Fruit fly (Drosophila melanogaster) whole organism, prepupa: ENCODE measurements around the gene CG3168.

Experiments
- Blimp-1 ChIP-seq: fragments of 200-800 bp; sonication (Bioruptor generic); optimal IDR thresholded peaks from 3 replicates; lab custom pipeline; 2017; ENCODE audit warnings: missing biosample characterization, missing genetic modification characterization, mild to moderate bottlenecking, moderate library complexity, missing genetic modification reagents
- CG10669 ChIP-seq: fragments of 200-800 bp; sonication (Bioruptor generic); optimal IDR thresholded peaks from 3 replicates; lab custom pipeline; 2018; ENCODE audit warnings: missing biosample characterization, mild to moderate bottlenecking, missing genetic modification characterization, moderate library complexity
- CG11294 ChIP-seq: fragments of 200-800 bp; sonication (Bioruptor generic); IDR thresholded peaks from 2 replicates; pipeline ENCODE4 v1.3.6; 2022; ENCODE audit warnings: missing biosample characterization, missing genetic modification characterization
- CG11902 ChIP-seq: fragments of 200-800 bp; sonication (Bioruptor generic); optimal IDR thresholded peaks from 3 replicates; lab custom pipeline; 2016; ENCODE audit warnings: missing biosample characterization, missing genetic modification characterization
- CG16779 ChIP-seq: fragments of 200-800 bp; sonication (Bioruptor generic); optimal IDR thresholded peaks from 3 replicates; lab custom pipeline; 2017; ENCODE audit warnings: missing biosample characterization, mild to moderate bottlenecking, missing genetic modification characterization
- CG3032 ChIP-seq: fragments of 200-800 bp; optimal IDR thresholded peaks from 2 replicates; lab custom pipeline; 2019; ENCODE audit warnings: missing biosample characterization, mild to moderate bottlenecking, missing genetic modification characterization, moderate library complexity
- CG31627 ChIP-seq: fragments of 200-800 bp; sonication (Bioruptor generic); optimal IDR thresholded peaks from 3 replicates; lab custom pipeline; 2016; ENCODE audit warnings: missing biosample characterization, missing genetic modification characterization
- CG32006 ChIP-seq: fragments of 200-800 bp; sonication (Bioruptor generic); optimal IDR thresholded peaks from 3 replicates; lab custom pipeline; 2017; ENCODE audit warnings: missing biosample characterization, mild to moderate bottlenecking, missing genetic modification characterization
- CG4318 ChIP-seq: fragments of 200-800 bp; sonication (Bioruptor generic); optimal IDR thresholded peaks from 3 replicates; lab custom pipeline; 2017; ENCODE audit warnings: missing biosample characterization, mild to moderate bottlenecking, missing genetic modification characterization
- CG6163 ChIP-seq: fragments of 200-800 bp; sonication (Bioruptor generic); IDR thresholded peaks from 3 replicates; pipeline ENCODE4 v1.3.6; 2022; ENCODE audit warnings: missing biosample characterization, missing genetic modification characterization
- CG6276 ChIP-seq: fragments of 200-800 bp; sonication (Bioruptor generic); optimal IDR thresholded peaks from 2 replicates; lab custom pipeline; 2017; ENCODE audit warnings: missing biosample characterization, mild to moderate bottlenecking, missing genetic modification characterization
- CG6792 ChIP-seq: fragments of 200-800 bp; sonication (Bioruptor generic); optimal IDR thresholded peaks from 3 replicates; lab custom pipeline; 2016; ENCODE audit warnings: missing biosample characterization, missing genetic modification characterization
- CG6808 ChIP-seq: fragments of 200-800 bp; sonication (Bioruptor generic); optimal IDR thresholded peaks from 3 replicates; lab custom pipeline; 2017; ENCODE audit warnings: missing biosample characterization, missing genetic modification characterization, mild to moderate bottlenecking, moderate library complexity, missing genetic modification reagents
- CG6854 ChIP-seq: fragments of 200-800 bp; sonication (Bioruptor generic); optimal IDR thresholded peaks from 2 replicates; lab custom pipeline; 2017; ENCODE audit warnings: missing biosample characterization, mild to moderate bottlenecking, missing genetic modification characterization
- CG8119 ChIP-seq: fragments of 200-800 bp; sonication (Bioruptor generic); IDR thresholded peaks from 3 replicates; pipeline ENCODE4 v1.3.6; 2022; ENCODE audit warnings: missing biosample characterization, missing genetic modification characterization
- CG8632 ChIP-seq: fragments of 200-800 bp; sonication (Bioruptor generic); optimal IDR thresholded peaks from 3 replicates; lab custom pipeline; 2016; ENCODE audit warnings: missing biosample characterization, missing genetic modification characterization
- CG9139 ChIP-seq: fragments of 200-800 bp; sonication (Bioruptor generic); optimal IDR thresholded peaks from 3 replicates; lab custom pipeline; 2017; ENCODE audit warnings: missing biosample characterization, mild to moderate bottlenecking, missing genetic modification characterization
- Eip75B ChIP-seq: fragments of 200-800 bp; sonication (Bioruptor generic); optimal IDR thresholded peaks from 3 replicates; lab custom pipeline; 2016; ENCODE audit warnings: missing biosample characterization, missing genetic modification characterization
- Eip78C ChIP-seq: fragments of 200-800 bp; sonication (Bioruptor generic); peaks from one replicate; lab custom pipeline; 2016; ENCODE audit warnings: missing biosample characterization, missing genetic modification characterization
- Eip93F ChIP-seq: fragments of 200-800 bp; sonication (Bioruptor generic); optimal IDR thresholded peaks from 2 replicates; lab custom pipeline; 2016; ENCODE audit warnings: missing biosample characterization, mild to moderate bottlenecking, missing genetic modification characterization
- Ets21C ChIP-seq: fragments of 200-800 bp; sonication (Bioruptor generic); optimal IDR thresholded peaks from 3 replicates; lab custom pipeline; 2016; ENCODE audit warnings: missing biosample characterization, missing genetic modification characterization
- Ets96B ChIP-seq: fragments of 200-800 bp; optimal IDR thresholded peaks from 2 replicates; lab custom pipeline; 2019; ENCODE audit warnings: missing biosample characterization, mild to moderate bottlenecking, missing genetic modification characterization, moderate library complexity
- Gug ChIP-seq: fragments of 200-800 bp; sonication (Bioruptor generic); IDR thresholded peaks from 2 replicates; pipeline ENCODE4 v1.3.6; 2022; ENCODE audit warnings: missing biosample characterization, missing genetic modification characterization
- Hr38 ChIP-seq: sonication (Bioruptor generic); optimal IDR thresholded peaks from 2 replicates; lab custom pipeline; 2016; ENCODE audit warnings: missing biosample characterization, missing genetic modification characterization
- Hr39 ChIP-seq: fragments of 200-800 bp; sonication (Bioruptor generic); optimal IDR thresholded peaks from 2 replicates; lab custom pipeline; 2016; ENCODE audit warnings: missing biosample characterization, missing genetic modification characterization
- Hr4 ChIP-seq: fragments of 200-800 bp; sonication (Bioruptor generic); optimal IDR thresholded peaks from 3 replicates; lab custom pipeline; 2016; ENCODE audit warnings: missing biosample characterization, missing genetic modification characterization
- Lpt ChIP-seq: fragments of 200-800 bp; sonication (Bioruptor generic); optimal IDR thresholded peaks from 3 replicates; lab custom pipeline; 2016; ENCODE audit warnings: missing biosample characterization, missing genetic modification characterization
- Met ChIP-seq: fragments of 200-800 bp; sonication (Bioruptor generic); optimal IDR thresholded peaks from 3 replicates; lab custom pipeline; 2016; ENCODE audit warnings: missing biosample characterization, missing genetic modification characterization
- OdsH ChIP-seq: fragments of 200-800 bp; sonication (Bioruptor generic); optimal IDR thresholded peaks from 3 replicates; lab custom pipeline; 2016; ENCODE audit warnings: missing biosample characterization, missing genetic modification characterization
- Smox ChIP-seq: fragments of 200-800 bp; sonication (Bioruptor generic); optimal IDR thresholded peaks from 3 replicates; lab custom pipeline; 2016; ENCODE audit warnings: missing biosample characterization, missing genetic modification characterization
- Sox102F ChIP-seq: fragments of 200-800 bp; sonication (Bioruptor generic); optimal IDR thresholded peaks from 2 replicates; lab custom pipeline; 2016; ENCODE audit warnings: missing biosample characterization, mild to moderate bottlenecking, missing genetic modification characterization
- Sox14 ChIP-seq: fragments of 200-800 bp; sonication (Bioruptor generic); optimal IDR thresholded peaks from 3 replicates; lab custom pipeline; 2016; ENCODE audit warnings: missing biosample characterization, missing genetic modification characterization
- Sox15 ChIP-seq: fragments of 200-800 bp; sonication (Bioruptor generic); optimal IDR thresholded peaks from 3 replicates; lab custom pipeline; 2016; ENCODE audit warnings: missing biosample characterization, missing genetic modification characterization
- achi ChIP-seq: fragments of 200-800 bp; sonication (Bioruptor generic); optimal IDR thresholded peaks from 3 replicates; lab custom pipeline; 2016; ENCODE audit warnings: missing biosample characterization, missing genetic modification characterization
- dac ChIP-seq: fragments of 200-800 bp; sonication (Bioruptor generic); optimal IDR thresholded peaks from 2 replicates; lab custom pipeline; 2017; ENCODE audit warnings: missing biosample characterization, mild to moderate bottlenecking, missing genetic modification characterization
- dsx ChIP-seq: fragments of 200-800 bp; optimal IDR thresholded peaks from 3 replicates; lab custom pipeline; 2019; ENCODE audit warnings: missing biosample characterization, mild to moderate bottlenecking, missing genetic modification characterization, moderate library complexity; ENCODE audit not compliant: poor library complexity, severe bottlenecking
- eg ChIP-seq: fragments of 200-800 bp; sonication (Bioruptor generic); IDR thresholded peaks from 3 replicates; pipeline ENCODE4 v1.3.6; 2022; ENCODE audit warnings: missing biosample characterization, missing genetic modification characterization
- esn ChIP-seq: fragments of 200-800 bp; sonication (Bioruptor generic); optimal IDR thresholded peaks from 2 replicates; lab custom pipeline; 2016; ENCODE audit warnings: missing biosample characterization, mild to moderate bottlenecking, missing genetic modification characterization, moderate library complexity
- fd59A ChIP-seq: fragments of 200-800 bp; sonication (Bioruptor generic); optimal IDR thresholded peaks from 2 replicates; lab custom pipeline; 2017; ENCODE audit warnings: missing biosample characterization, mild to moderate bottlenecking, missing genetic modification characterization, missing genetic modification reagents
- fd85E ChIP-seq: fragments of 200-800 bp; sonication (Bioruptor generic); optimal IDR thresholded peaks from 3 replicates; lab custom pipeline; 2016; ENCODE audit warnings: missing biosample characterization, missing genetic modification characterization
- fkh ChIP-seq: fragments of 200-800 bp; sonication (Bioruptor generic); optimal IDR thresholded peaks from 3 replicates; lab custom pipeline; 2017; ENCODE audit warnings: missing biosample characterization, mild to moderate bottlenecking, missing genetic modification characterization, moderate library complexity
- lz ChIP-seq: fragments of 200-800 bp; sonication (Bioruptor generic); optimal IDR thresholded peaks from 3 replicates; lab custom pipeline; 2016; ENCODE audit warnings: missing biosample characterization, missing genetic modification characterization
- pdm3 ChIP-seq: fragments of 200-800 bp; sonication (Bioruptor generic); optimal IDR thresholded peaks from 3 replicates; lab custom pipeline; 2016; ENCODE audit warnings: missing biosample characterization, missing genetic modification characterization
- salr ChIP-seq, 2 experiments: fragments of 200-800 bp; sonication (Bioruptor generic); optimal IDR thresholded peaks; 3 replicates each; lab custom pipeline; 2016 to 2018; ENCODE audit warnings: missing biosample characterization in 2 of 2, missing genetic modification characterization in 2 of 2, mild to moderate bottlenecking in 1 of 2
- spab ChIP-seq: fragments of 200-800 bp; sonication (Bioruptor generic); optimal IDR thresholded peaks from 2 replicates; lab custom pipeline; 2017; ENCODE audit warnings: missing biosample characterization, mild to moderate bottlenecking, missing genetic modification characterization, missing genetic modification reagents
- ss ChIP-seq, 2 experiments: fragments of 200-800 bp; sonication (Bioruptor generic); optimal IDR thresholded peaks; 2 replicates in 1 of 2; 3 replicates in 1 of 2; lab custom pipeline; 2017 to 2018; ENCODE audit warnings: mild to moderate bottlenecking in 2 of 2, missing biosample characterization in 2 of 2, missing genetic modification characterization in 2 of 2, moderate library complexity in 1 of 2
- svp ChIP-seq: fragments of 200-800 bp; sonication (Bioruptor generic); peaks from one replicate; lab custom pipeline; 2016; ENCODE audit warnings: missing biosample characterization, missing genetic modification characterization
- topi ChIP-seq: fragments of 200-800 bp; sonication (Bioruptor generic); optimal IDR thresholded peaks from 3 replicates; lab custom pipeline; 2016; ENCODE audit warnings: missing biosample characterization, missing genetic modification characterization

The CG3168 gene

DNA sequence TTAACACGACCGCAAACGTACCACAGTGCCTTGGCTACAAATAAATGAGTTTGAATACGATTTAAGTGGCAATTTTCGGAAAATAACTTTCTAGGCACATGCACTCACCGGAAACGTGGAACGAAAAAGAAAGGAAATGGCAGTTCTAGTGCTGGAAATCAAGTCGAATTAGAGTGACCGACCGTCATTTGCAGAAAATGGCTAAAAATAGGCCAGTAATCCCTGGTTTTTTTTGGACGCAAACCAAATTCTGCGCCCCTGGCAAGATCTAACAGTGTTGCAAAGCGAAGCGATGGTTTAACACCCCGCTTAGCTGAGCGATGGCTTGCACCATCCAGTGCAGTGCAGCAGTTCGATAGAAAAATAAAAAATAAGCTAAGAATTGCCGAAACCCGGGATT lies 4.3 kb upstream of the CG3168 start, which contains the start of gene RpL17 (continued):
- TF ChIP-seq Lpt (GFP tag; lab: Kevin White, UChicago) (no peak), achi (GFP tag; lab: Kevin White, UChicago) (peak; percentile 70), CG31627 (peak; percentile 80), Hr38 (GFP tag; lab: Kevin White, UChicago) (no peak), CG9139 (peak; percentile 65), salr (GFP tag; optimal IDR thresholded peaks at IDR 0.05; lab: Kevin White, UChicago) (peak in 1 of 2 experiments; percentile 75), Sox102F (GFP tag; lab: Kevin White, UChicago) (peak; percentile 83), dac (GFP tag; lab: Kevin White, UChicago) (peak; percentile 44), fd85E (GFP tag; lab: Kevin White, UChicago) (peak; percentile 50), Eip93F (GFP tag; lab: Kevin White, UChicago) (no peak), CG4318 (GFP tag; lab: Kevin White, UChicago) (no peak), fd59A (peak; percentile 44), Eip78C (GFP tag; lab: Kevin White, UChicago) (peak; percentile 95), esn (GFP tag; lab: Kevin White, UChicago) (peak; percentile 85), Ets96B (tag; lab: Kevin White, UChicago) (no peak)

DNA sequence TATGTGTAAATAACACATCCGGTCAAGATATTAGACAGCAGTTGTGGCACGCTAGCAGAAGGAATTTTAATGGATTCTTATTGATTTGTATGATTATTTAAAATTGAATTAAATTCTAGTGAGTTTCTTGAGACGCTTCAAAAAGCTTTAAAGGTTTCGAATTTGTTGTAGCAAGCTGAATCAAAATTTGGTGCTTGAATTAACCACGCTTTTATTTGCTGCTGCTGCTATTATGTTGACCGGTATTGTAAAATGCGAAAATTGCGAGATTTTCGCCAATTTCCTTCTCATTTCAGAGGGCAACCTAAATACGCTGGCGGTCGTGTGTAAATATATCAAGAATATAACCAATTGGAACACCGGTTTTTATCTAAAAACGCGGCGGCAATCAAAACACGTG lies 3.4 kb upstream of the CG3168 start:
- TF ChIP-seq CG6792 (GFP tag; lab: Kevin White, UChicago) (peak; percentile 18), dsx (GFP tag; lab: Kevin White, UChicago) (no peak), Lpt (GFP tag; lab: Kevin White, UChicago) (no peak), Sox15 (no peak), Ets21C (GFP tag; lab: Kevin White, UChicago) (no peak), CG11902 (GFP tag; lab: Kevin White, UChicago) (no peak), fd59A (no peak), Met (peak; percentile 26), Sox14 (GFP tag; lab: Kevin White, UChicago) (peak; percentile 5), CG6808 (GFP tag; lab: Kevin White, UChicago) (no peak), CG11294 (GFP tag; lab: Robert Waterston, UW) (no peak), CG6854 (GFP tag; lab: Kevin White, UChicago) (no peak), CG8119 (peak; percentile 46; the same call in 1 of the 3 replicates), eg (no peak), Hr39 (GFP tag; lab: Kevin White, UChicago) (peak; percentile 30), lz (no peak), CG3032 (tag; lab: Kevin White, UChicago) (no peak), Blimp-1 (GFP tag; lab: Kevin White, UChicago) (no peak), Sox102F (GFP tag; lab: Kevin White, UChicago) (no peak), svp (GFP tag; lab: Kevin White, UChicago) (no peak), CG9139 (no peak), CG8632 (GFP tag; lab: Kevin White, UChicago) (no peak), CG10669 (peak; percentile 15), achi (GFP tag; lab: Kevin White, UChicago) (no peak), Ets96B (tag; lab: Kevin White, UChicago) (no peak), CG6276 (no peak), CG32006 (GFP tag; lab: Kevin White, UChicago) (peak; percentile 36), fkh (no peak), OdsH (GFP tag; lab: Kevin White, UChicago) (no peak), Hr38 (GFP tag; lab: Kevin White, UChicago) (no peak), salr (GFP tag; optimal IDR thresholded peaks at IDR 0.05; lab: Kevin White, UChicago) (no peak), Eip75B (GFP tag; lab: Kevin White, UChicago) (no peak), Gug (GFP tag; lab: Robert Waterston, UW) (no peak), CG4318 (GFP tag; lab: Kevin White, UChicago) (no peak), spab (GFP tag; lab: Kevin White, UChicago) (no peak), CG16779 (tag; lab: Kevin White, UChicago) (no peak), ss (GFP tag; optimal IDR thresholded peaks at IDR 0.05; lab: Kevin White, UChicago) (no peak), Smox (GFP tag; lab: Kevin White, UChicago) (peak; percentile 17), CG6163 (GFP tag; lab: Robert Waterston, UW) (no peak), fd85E (GFP tag; lab: Kevin White, UChicago) (no peak), pdm3 (GFP tag; lab: Kevin White, UChicago) (peak; percentile 31), Eip78C (GFP tag; lab: Kevin White, UChicago) (peak; percentile 37), dac (GFP tag; lab: Kevin White, UChicago) (no peak), Hr4 (peak; percentile 12), topi (GFP tag; lab: Kevin White, UChicago) (peak; percentile 26), CG31627 (peak; percentile 6)
